Worm (Caenorhabditis elegans) whole organism, mixed stage, embryonic: ENCODE measurements around the gene B0304.2.

Experiments
- M03D4.4 ChIP-seq: sonication (generic microtip); optimal IDR thresholded peaks from 2 replicates; lab custom pipeline; 2017; ENCODE audit warnings: mild to moderate bottlenecking, missing genetic modification characterization, missing compliant biosample characterization
- blmp-1 ChIP-seq: fragments of 150-350 bp; optimal IDR thresholded peaks from 2 replicates; lab custom pipeline; 2014; ENCODE audit warnings: missing biosample characterization, missing genetic modification characterization
- drap-1 ChIP-seq: fragments of 200-800 bp; sonication (Bioruptor generic); optimal IDR thresholded peaks from 3 replicates; lab custom pipeline; 2018; ENCODE audit warnings: mild to moderate bottlenecking, missing genetic modification characterization, missing compliant biosample characterization
- ham-2 ChIP-seq: fragments of 200-800 bp; sonication (Bioruptor generic); optimal IDR thresholded peaks from 2 replicates; lab custom pipeline; 2018; ENCODE audit warnings: mild to moderate bottlenecking, missing genetic modification characterization, missing compliant biosample characterization
- mab-5 ChIP-seq: fragments of 150-350 bp; optimal IDR thresholded peaks from 2 replicates; lab custom pipeline; 2014; ENCODE audit warnings: missing biosample characterization, missing genetic modification characterization
- mls-2 ChIP-seq: sonication (generic microtip); optimal IDR thresholded peaks from 2 replicates; lab custom pipeline; 2016; ENCODE audit warnings: mild to moderate bottlenecking, missing genetic modification characterization, moderate library complexity, missing compliant biosample characterization
- nhr-12 ChIP-seq: fragments of 150-350 bp; optimal IDR thresholded peaks from 2 replicates; lab custom pipeline; 2014; ENCODE audit warnings: missing biosample characterization, missing genetic modification characterization
- snpc-4 ChIP-seq: fragments of 150-350 bp; optimal IDR thresholded peaks from 2 replicates; lab custom pipeline; 2014; ENCODE audit warnings: missing biosample characterization, missing genetic modification characterization
- ztf-11 ChIP-seq: fragments of 150-350 bp; optimal IDR thresholded peaks from 2 replicates; lab custom pipeline; 2014; ENCODE audit warnings: missing biosample characterization, missing genetic modification characterization

- TF ChIP-seq nhr-12 (tag; lab: Kevin White, UChicago) (no peak), drap-1 (GFP tag; lab: Kevin White, UChicago) (no peak), ham-2 (GFP tag; lab: Kevin White, UChicago) (no peak), mls-2 (tag; lab: Kevin White, UChicago) (no peak), snpc-4 (tag; lab: Kevin White, UChicago) (no peak), mab-5 (no peak), ztf-11 (tag; lab: Kevin White, UChicago) (no peak), M03D4.4 (tag; lab: Kevin White, UChicago) (peak; percentile 5), blmp-1 (tag; lab: Kevin White, UChicago) (no peak)
Observed at ce11 chrII:4516291-4516690, 7.1 kb upstream of the B0304.2 start.
